Worm (Caenorhabditis elegans) whole organism, midembryonic: ENCODE measurements around the gene F14D2.14.

Experiments used
- T22C8.4 ChIP-seq: fragments of 200-800 bp; sonication (Bioruptor generic); IDR thresholded peaks from 2 replicates; pipeline ENCODE4 v1.3.6; 2022; ENCODE audit warnings: missing genetic modification characterization, missing compliant biosample characterization
- cog-1 ChIP-seq: sonication (generic microtip); optimal IDR thresholded peaks from 2 replicates; lab custom pipeline; 2016; ENCODE audit warnings: missing genetic modification characterization, missing compliant biosample characterization
- flt-1 ChIP-seq: fragments of 200-800 bp; sonication (Bioruptor generic); IDR thresholded peaks from 2 replicates; pipeline ENCODE4 v1.3.6; 2022; ENCODE audit warnings: missing genetic modification characterization, missing compliant biosample characterization
- klf-2 ChIP-seq: fragments of 200-800 bp; sonication (Bioruptor generic); conservative IDR thresholded peaks from 2 replicates; pipeline ENCODE4 v1.3.6; 2022; ENCODE audit warnings: missing genetic modification reagents, missing genetic modification characterization, missing compliant biosample characterization
- med-1 ChIP-seq: sonication (generic microtip); optimal IDR thresholded peaks from 2 replicates; lab custom pipeline; 2017; ENCODE audit warnings: missing genetic modification characterization, mild to moderate bottlenecking, missing compliant biosample characterization, antibody characterized with exemption, missing genetic modification reagents; ENCODE audit not compliant: insufficient read depth
- ref-1 ChIP-seq: fragments of 200-800 bp; sonication (Bioruptor generic); conservative IDR thresholded peaks from 2 replicates; pipeline ENCODE4 v1.3.6; 2022; ENCODE audit warnings: missing genetic modification reagents, missing genetic modification characterization, missing compliant biosample characterization
- tab-1 ChIP-seq: fragments of 200-800 bp; sonication (Bioruptor generic); IDR thresholded peaks from 2 replicates; pipeline ENCODE4 v1.3.6; 2022; ENCODE audit warnings: missing genetic modification characterization, missing compliant biosample characterization
- ztf-23 ChIP-seq: fragments of 200-800 bp; sonication (Bioruptor generic); IDR thresholded peaks from 2 replicates; pipeline ENCODE4 v1.3.6; 2022; ENCODE audit warnings: missing genetic modification reagents, missing genetic modification characterization, missing compliant biosample characterization
- ztf-29 ChIP-seq: fragments of 200-800 bp; sonication (Bioruptor generic); IDR thresholded peaks from 2 replicates; pipeline ENCODE4 v1.3.6; 2022; ENCODE audit warnings: missing genetic modification reagents, missing genetic modification characterization, missing compliant biosample characterization

F14D2.14 gene

ce11 chrII:3344917-3345316, 2.9 kb downstream of the F14D2.14 start, which contains the start of gene bath-28:
Gene bath-28 (minus strand): TSS chrII:3344967.
- TF ChIP-seq cog-1, result no peak
- TF ChIP-seq ztf-29 (GFP tag; lab: Robert Waterston, UW), result no peak
- TF ChIP-seq T22C8.4 (GFP tag; lab: Robert Waterston, UW), result no peak
- TF ChIP-seq ref-1 (GFP tag; lab: Robert Waterston, UW), result no peak
- TF ChIP-seq flt-1 (GFP tag; lab: Robert Waterston, UW), result no peak
- no peak for TF ChIP-seq tab-1 (GFP tag; lab: Robert Waterston, UW)
- no peak for TF ChIP-seq med-1 (GFP tag; lab: Kevin White, UChicago)
- TF ChIP-seq klf-2, result no peak
- no peak for TF ChIP-seq ztf-23

- TF ChIP-seq klf-2 (no peak), T22C8.4 (GFP tag; lab: Robert Waterston, UW) (0 out of 2 replicates have a peak, but pooled peaks have one; percentile 34)
These were observed 4.1 kb downstream of the F14D2.14 start, which contains the start of gene F14D2.15 for ce11 chrII:3343714-3344113. Gene F14D2.15 (minus strand): TSS chrII:3343814.

- TF ChIP-seq klf-2, result no peak
- TF ChIP-seq tab-1 (GFP tag; lab: Robert Waterston, UW), result no peak
- no peak for TF ChIP-seq flt-1 (GFP tag; lab: Robert Waterston, UW)
- TF ChIP-seq T22C8.4 (GFP tag; lab: Robert Waterston, UW), result no peak
- no peak for TF ChIP-seq cog-1
- no peak for TF ChIP-seq ztf-23
- TF ChIP-seq ztf-29 (GFP tag; lab: Robert Waterston, UW), result no peak
- no peak for TF ChIP-seq med-1 (GFP tag; lab: Kevin White, UChicago)
- TF ChIP-seq ref-1 (GFP tag; lab: Robert Waterston, UW), result no peak
These were observed 5.8 kb downstream of the F14D2.14 start, which contains the start of gene F14D2.11 for ce11 chrII:3341989-3342388. Gene F14D2.11 (minus strand): TSS chrII:3342089.

- no peak for TF ChIP-seq med-1 (GFP tag; lab: Kevin White, UChicago)
- no peak for TF ChIP-seq T22C8.4 (GFP tag; lab: Robert Waterston, UW)
- TF ChIP-seq ztf-23, result no peak
- no peak for TF ChIP-seq flt-1 (GFP tag; lab: Robert Waterston, UW)
- TF ChIP-seq tab-1 (GFP tag; lab: Robert Waterston, UW), result no peak
- TF ChIP-seq ztf-29 (GFP tag; lab: Robert Waterston, UW), result no peak
- no peak for TF ChIP-seq cog-1
These were observed 7.0 kb downstream of the F14D2.14 start for ce11 chrII:3340818-3341217.

ce11 chrII:3340251-3340650, 7.5 kb downstream of the F14D2.14 start, which contains the start of gene F14D2.5:
Gene F14D2.5 (plus strand): TSS chrII:3340551.
- TF ChIP-seq T22C8.4 (GFP tag; lab: Robert Waterston, UW) (peak; percentile 14; the same call in 1 of the 2 replicates), cog-1 (no peak)

ce11 chrII:3338556-3338955, 9.2 kb downstream of the F14D2.14 start, which contains the start of gene F14D2.7:
Gene F14D2.7 (minus strand): TSS chrII:3338656.
- TF ChIP-seq T22C8.4 (GFP tag; lab: Robert Waterston, UW), result no peak

- TF ChIP-seq med-1 (GFP tag; lab: Kevin White, UChicago) (no peak), T22C8.4 (GFP tag; lab: Robert Waterston, UW) (no peak), flt-1 (GFP tag; lab: Robert Waterston, UW) (no peak), ztf-23 (no peak)
These were observed 10.8 kb downstream of the F14D2.14 start, which contains the start of gene F14D2.19 for ce11 chrII:3337039-3337438. Gene F14D2.19 (minus strand): TSS chrII:3337139.

ce11 chrII:3332039-3332438, 15.8 kb downstream of the F14D2.14 start, which contains the start of gene irld-27:
Gene irld-27 (plus strand): TSS chrII:3332339.
- TF ChIP-seq klf-2 (no peak), flt-1 (GFP tag; lab: Robert Waterston, UW) (no peak), ref-1 (GFP tag; lab: Robert Waterston, UW) (no peak), tab-1 (GFP tag; lab: Robert Waterston, UW) (no peak), T22C8.4 (GFP tag; lab: Robert Waterston, UW) (no peak), ztf-23 (no peak), med-1 (GFP tag; lab: Kevin White, UChicago) (no peak), cog-1 (no peak), ztf-29 (GFP tag; lab: Robert Waterston, UW) (no peak)

ce11 chrII:3327104-3327503, 20.7 kb downstream of the F14D2.14 start, which contains the start of gene Y46D2A.3:
Gene Y46D2A.3 (minus strand): TSS chrII:3327204.
- TF ChIP-seq flt-1 (GFP tag; lab: Robert Waterston, UW) (no peak), ztf-23 (no peak), ztf-29 (GFP tag; lab: Robert Waterston, UW) (no peak), klf-2 (no peak), med-1 (GFP tag; lab: Kevin White, UChicago) (no peak), ref-1 (GFP tag; lab: Robert Waterston, UW) (no peak), cog-1 (no peak), T22C8.4 (GFP tag; lab: Robert Waterston, UW) (no peak), tab-1 (GFP tag; lab: Robert Waterston, UW) (no peak)

ce11 chrII:3323179-3323578, 24.6 kb downstream of the F14D2.14 start, which contains the start of gene Y46D2A.2:
Gene Y46D2A.2 (minus strand): TSS chrII:3323279.
- TF ChIP-seq tab-1 (GFP tag; lab: Robert Waterston, UW) (no peak), ztf-23 (no peak), med-1 (GFP tag; lab: Kevin White, UChicago) (no peak), cog-1 (no peak), ztf-29 (GFP tag; lab: Robert Waterston, UW) (no peak), ref-1 (GFP tag; lab: Robert Waterston, UW) (no peak), klf-2 (no peak), flt-1 (GFP tag; lab: Robert Waterston, UW) (no peak), T22C8.4 (GFP tag; lab: Robert Waterston, UW) (no peak)
